Fruit fly (Drosophila melanogaster): ENCODE results near the gene jar.

DNA sequence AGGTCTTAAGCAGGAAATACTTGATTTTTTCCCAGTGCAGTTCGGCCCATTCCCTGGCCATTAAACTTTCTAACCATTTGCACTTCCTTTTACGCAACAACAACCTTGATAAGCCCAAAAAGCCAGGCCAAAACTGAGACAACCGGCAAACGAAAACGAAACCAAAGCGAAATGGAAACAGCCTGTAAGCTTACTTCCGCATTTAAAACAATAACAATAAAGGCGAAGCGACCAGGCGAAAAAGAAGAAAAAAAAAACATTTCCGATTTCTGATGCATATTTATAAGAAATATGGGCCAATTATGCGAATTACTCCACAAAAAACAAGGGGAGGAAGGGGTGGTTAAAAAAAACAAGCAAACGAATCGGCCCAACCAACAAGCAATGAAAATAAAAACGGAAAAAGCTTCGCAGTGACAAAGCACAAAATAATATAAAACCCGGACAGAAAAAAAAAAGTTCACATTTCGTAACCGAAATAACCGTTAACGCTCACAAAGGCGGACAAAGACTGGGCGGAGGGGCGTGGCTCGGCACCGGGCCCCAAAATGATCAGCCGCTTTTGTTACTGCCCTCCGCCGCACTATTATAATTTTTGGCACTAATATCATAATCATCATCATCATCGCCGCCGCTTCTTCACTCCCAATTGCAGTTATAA lies 65.7 kb downstream of the jar start:
- TF ChIP-seq Ets21C (GFP tag; optimal IDR thresholded peaks at IDR 0.05) (no peak), Blimp-1 (GFP tag; optimal IDR thresholded peaks at IDR 0.05) (peak; percentile 80), CG4318 (GFP tag; optimal IDR thresholded peaks at IDR 0.05) (no peak), Lpt (GFP tag; optimal IDR thresholded peaks at IDR 0.05) (no peak)
